Worm (Caenorhabditis elegans) whole organism, midembryonic: Measurements from ENCODE around the gene C11G10.1.

ENCODE experiments used
- T22C8.4 ChIP-seq: fragments of 200-800 bp; sonication (Bioruptor generic); IDR thresholded peaks from 2 replicates; pipeline ENCODE4 v1.3.6; 2022; ENCODE audit warnings: missing genetic modification characterization, missing compliant biosample characterization
- cog-1 ChIP-seq: sonication (generic microtip); optimal IDR thresholded peaks from 2 replicates; lab custom pipeline; 2016; ENCODE audit warnings: missing genetic modification characterization, missing compliant biosample characterization
- flt-1 ChIP-seq: fragments of 200-800 bp; sonication (Bioruptor generic); IDR thresholded peaks from 2 replicates; pipeline ENCODE4 v1.3.6; 2022; ENCODE audit warnings: missing genetic modification characterization, missing compliant biosample characterization
- klf-2 ChIP-seq: fragments of 200-800 bp; sonication (Bioruptor generic); conservative IDR thresholded peaks from 2 replicates; pipeline ENCODE4 v1.3.6; 2022; ENCODE audit warnings: missing genetic modification reagents, missing genetic modification characterization, missing compliant biosample characterization
- med-1 ChIP-seq: sonication (generic microtip); optimal IDR thresholded peaks from 2 replicates; lab custom pipeline; 2017; ENCODE audit warnings: missing genetic modification characterization, mild to moderate bottlenecking, missing compliant biosample characterization, antibody characterized with exemption, missing genetic modification reagents; ENCODE audit not compliant: insufficient read depth
- ref-1 ChIP-seq: fragments of 200-800 bp; sonication (Bioruptor generic); conservative IDR thresholded peaks from 2 replicates; pipeline ENCODE4 v1.3.6; 2022; ENCODE audit warnings: missing genetic modification reagents, missing genetic modification characterization, missing compliant biosample characterization
- tab-1 ChIP-seq: fragments of 200-800 bp; sonication (Bioruptor generic); IDR thresholded peaks from 2 replicates; pipeline ENCODE4 v1.3.6; 2022; ENCODE audit warnings: missing genetic modification characterization, missing compliant biosample characterization
- ztf-23 ChIP-seq: fragments of 200-800 bp; sonication (Bioruptor generic); IDR thresholded peaks from 2 replicates; pipeline ENCODE4 v1.3.6; 2022; ENCODE audit warnings: missing genetic modification reagents, missing genetic modification characterization, missing compliant biosample characterization
- ztf-29 ChIP-seq: fragments of 200-800 bp; sonication (Bioruptor generic); IDR thresholded peaks from 2 replicates; pipeline ENCODE4 v1.3.6; 2022; ENCODE audit warnings: missing genetic modification reagents, missing genetic modification characterization, missing compliant biosample characterization

ce11 chrX:15155054-15155453 is 3.5 kb downstream of the C11G10.1 start:
- TF ChIP-seq tab-1 (GFP tag; lab: Robert Waterston, UW): no peak
- TF ChIP-seq med-1: no peak
- no peak for TF ChIP-seq flt-1 (GFP tag; lab: Robert Waterston, UW)
- TF ChIP-seq cog-1 (tag; lab: Kevin White, UChicago): no peak
- no peak for TF ChIP-seq ztf-23 (GFP tag; lab: Robert Waterston, UW)
- no peak for TF ChIP-seq ref-1 (GFP tag; lab: Robert Waterston, UW)
- TF ChIP-seq T22C8.4 (GFP tag; lab: Robert Waterston, UW): no peak
- no peak for TF ChIP-seq klf-2 (GFP tag; lab: Robert Waterston, UW)
- TF ChIP-seq ztf-29 (GFP tag; lab: Robert Waterston, UW): no peak
